Fruit fly (Drosophila melanogaster): ENCODE data around the gene ko.

The ko gene

DNA sequence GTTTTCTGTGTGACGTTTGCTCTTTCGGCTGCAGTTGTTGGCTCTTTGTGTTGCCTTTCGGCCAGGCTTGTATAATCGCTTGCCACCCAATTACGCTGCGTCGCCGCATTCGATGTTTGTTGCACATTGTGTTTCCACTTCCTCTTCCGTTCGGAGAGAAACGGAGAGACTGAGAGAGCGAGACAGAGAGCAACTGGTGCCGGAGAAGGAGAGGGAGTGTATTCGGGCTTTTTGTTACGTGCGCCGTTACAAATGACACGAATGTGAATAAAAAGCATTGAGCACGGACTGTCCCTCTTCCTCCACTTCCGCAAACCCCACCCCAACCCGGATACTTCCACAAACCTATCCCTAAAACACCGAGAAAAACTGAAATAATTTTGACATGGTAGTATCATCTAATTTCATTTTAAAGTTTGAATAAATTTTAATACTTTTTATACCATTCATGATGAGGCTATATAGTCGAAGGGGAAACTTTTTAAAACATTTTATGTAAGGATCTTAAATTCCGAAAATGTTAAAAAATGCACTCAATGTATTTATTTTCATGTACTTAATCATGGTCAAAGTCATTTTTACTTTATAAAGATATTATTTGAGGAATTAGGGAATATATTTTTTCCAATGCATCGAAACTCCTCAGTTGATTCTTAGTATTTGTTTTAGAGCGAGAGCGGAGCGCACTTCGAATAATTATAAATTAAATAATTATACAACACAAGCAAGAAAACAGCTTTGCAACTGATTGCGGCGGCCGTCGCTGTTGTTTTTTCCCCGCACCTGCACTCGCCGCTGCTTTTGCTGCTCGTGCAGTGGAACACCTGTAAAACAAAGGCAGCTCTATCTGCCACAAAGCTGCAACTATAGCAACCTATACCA is 70.5 kb downstream of the ko start:
- no peak for TF ChIP-seq insv (optimal IDR thresholded peaks at IDR 0.05)
- no peak for TF ChIP-seq h (optimal IDR thresholded peaks at IDR 0.05)
- no peak for TF ChIP-seq ttk (optimal IDR thresholded peaks at IDR 0.05)
- no peak for TF ChIP-seq psq (optimal IDR thresholded peaks at IDR 0.05)
- no peak for TF ChIP-seq Sin3A (optimal IDR thresholded peaks at IDR 0.05)
- TF ChIP-seq Myc (optimal IDR thresholded peaks at IDR 0.05) = no peak

DNA sequence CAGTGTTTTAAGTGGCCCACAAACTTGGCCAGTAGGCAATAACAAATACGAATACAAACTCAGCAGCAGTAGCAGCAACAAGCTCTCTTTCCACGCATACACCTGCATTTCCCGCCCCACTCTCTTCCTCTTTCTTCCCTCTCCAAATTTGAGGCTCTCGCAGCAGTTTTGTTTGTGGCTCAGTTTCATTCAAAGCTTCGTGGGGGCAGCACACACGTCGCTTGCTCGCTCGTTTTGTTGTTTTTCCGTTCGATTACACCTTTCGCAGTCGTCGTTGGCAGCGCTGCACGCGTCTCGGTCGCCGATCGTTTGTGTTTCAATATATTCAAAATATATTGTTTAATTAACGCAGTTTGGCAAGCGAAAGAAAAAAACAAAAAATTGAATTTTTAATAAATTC is 72.3 kb downstream of the ko start:
- TF ChIP-seq h (optimal IDR thresholded peaks at IDR 0.05) (no peak), insv (optimal IDR thresholded peaks at IDR 0.05) (no peak), Myc (optimal IDR thresholded peaks at IDR 0.05) (no peak), psq (optimal IDR thresholded peaks at IDR 0.05) (no peak), ttk (optimal IDR thresholded peaks at IDR 0.05) (no peak), Sin3A (optimal IDR thresholded peaks at IDR 0.05) (no peak)

DNA sequence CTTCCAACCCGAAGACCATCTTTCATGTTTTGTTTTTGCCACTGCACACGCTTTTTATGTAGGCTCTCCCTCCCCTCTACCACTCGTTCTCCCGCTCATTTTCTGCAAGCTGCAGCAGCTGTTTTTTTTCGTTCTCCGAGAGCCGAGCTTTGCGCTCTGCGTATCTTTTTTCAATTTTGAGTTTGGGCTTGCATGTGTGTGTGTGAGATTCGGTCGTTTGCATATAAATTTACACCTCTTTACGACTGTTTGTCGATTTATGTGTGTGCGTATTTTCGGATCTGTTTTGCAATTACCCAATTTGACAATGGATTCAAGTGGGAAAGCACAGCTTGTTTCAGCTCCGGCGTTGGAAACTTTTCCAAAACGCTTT is 73.4 kb downstream of the ko start:
- no peak for TF ChIP-seq insv (optimal IDR thresholded peaks at IDR 0.05)
- no peak for TF ChIP-seq h (optimal IDR thresholded peaks at IDR 0.05)
- no peak for TF ChIP-seq ttk (optimal IDR thresholded peaks at IDR 0.05)
- no peak for TF ChIP-seq Sin3A (optimal IDR thresholded peaks at IDR 0.05)
- no peak for TF ChIP-seq Myc (optimal IDR thresholded peaks at IDR 0.05)
- TF ChIP-seq psq (optimal IDR thresholded peaks at IDR 0.05) = no peak

DNA sequence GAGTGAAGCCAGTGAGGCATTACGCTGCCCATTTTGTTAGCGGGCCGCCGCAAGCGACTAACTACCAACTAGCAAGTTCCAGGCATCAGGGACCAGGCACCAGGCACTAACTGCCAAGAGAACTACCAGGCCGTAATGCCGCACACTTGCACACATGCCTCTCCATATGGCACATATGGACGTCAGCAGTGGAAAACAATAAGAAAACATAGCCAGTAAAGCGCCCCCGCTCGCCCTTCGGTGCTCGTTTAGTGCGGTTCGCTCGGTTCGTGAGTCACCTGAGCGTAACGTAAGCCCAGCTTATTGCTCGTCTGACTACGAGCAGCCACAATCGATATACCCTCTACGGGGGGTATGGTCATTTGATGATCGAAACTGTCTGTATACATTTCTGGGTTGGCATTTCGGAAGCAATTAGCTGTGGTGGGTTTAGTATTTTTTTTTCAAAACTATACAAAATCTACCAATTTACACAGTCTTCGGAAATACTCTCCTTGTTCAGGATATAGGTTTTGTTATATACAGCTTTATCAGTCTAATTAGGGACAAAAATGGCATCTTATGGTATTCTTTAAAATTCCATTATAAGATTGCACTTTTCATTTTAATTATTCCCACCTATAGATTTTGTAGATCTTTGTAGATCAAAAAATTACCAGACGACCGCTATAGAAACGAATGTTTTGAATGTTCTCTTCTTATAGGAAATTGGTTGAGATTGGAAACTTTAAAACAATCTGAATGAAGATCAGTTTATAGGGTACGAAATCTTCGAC is 74.0 kb downstream of the ko start:
- TF ChIP-seq insv (optimal IDR thresholded peaks at IDR 0.05) (no peak), Myc (optimal IDR thresholded peaks at IDR 0.05) (no peak), ttk (optimal IDR thresholded peaks at IDR 0.05) (no peak), psq (optimal IDR thresholded peaks at IDR 0.05) (no peak)

DNA sequence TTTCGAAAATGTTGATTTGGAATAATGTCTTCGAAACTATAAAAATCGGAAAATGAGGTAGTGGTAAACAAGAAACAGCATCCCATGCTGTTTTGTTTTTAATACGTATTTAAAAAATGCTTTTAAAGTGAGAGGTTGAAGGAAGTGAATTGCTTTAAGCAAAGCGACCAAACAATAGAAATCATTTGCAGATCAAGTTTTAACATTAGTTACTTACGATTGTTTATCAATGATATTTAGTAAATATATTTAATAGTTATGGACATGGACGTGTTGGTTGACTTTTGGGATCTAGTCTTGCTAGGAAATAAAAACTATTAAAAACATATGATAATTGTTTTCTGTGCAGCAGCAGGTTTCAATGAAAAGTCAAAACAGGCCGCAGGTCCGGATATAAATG is 74.7 kb downstream of the ko start:
- TF ChIP-seq insv (optimal IDR thresholded peaks at IDR 0.05) = no peak

DNA sequence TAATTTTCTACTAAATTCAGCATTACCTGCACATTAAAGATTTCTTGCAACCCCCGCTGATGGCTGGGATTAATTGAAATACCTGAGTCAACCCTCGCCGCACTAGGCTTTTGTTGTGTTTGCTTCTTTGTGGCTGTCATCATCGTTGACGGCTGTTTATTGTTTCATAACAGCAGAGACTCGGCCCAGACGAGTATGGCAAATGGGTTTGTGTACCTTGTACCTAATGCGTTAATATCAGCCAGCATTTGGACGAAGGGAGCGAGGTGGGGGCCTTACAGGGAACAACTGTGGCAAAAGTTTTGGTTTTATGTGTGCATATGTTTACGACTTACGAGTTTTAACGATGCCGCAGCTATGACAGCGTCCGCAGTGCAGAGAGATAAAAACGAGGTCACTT is 75.1 kb downstream of the ko start:
- TF ChIP-seq h (optimal IDR thresholded peaks at IDR 0.05) (no peak), Myc (optimal IDR thresholded peaks at IDR 0.05) (no peak), ttk (optimal IDR thresholded peaks at IDR 0.05) (no peak), psq (optimal IDR thresholded peaks at IDR 0.05) (no peak)

DNA sequence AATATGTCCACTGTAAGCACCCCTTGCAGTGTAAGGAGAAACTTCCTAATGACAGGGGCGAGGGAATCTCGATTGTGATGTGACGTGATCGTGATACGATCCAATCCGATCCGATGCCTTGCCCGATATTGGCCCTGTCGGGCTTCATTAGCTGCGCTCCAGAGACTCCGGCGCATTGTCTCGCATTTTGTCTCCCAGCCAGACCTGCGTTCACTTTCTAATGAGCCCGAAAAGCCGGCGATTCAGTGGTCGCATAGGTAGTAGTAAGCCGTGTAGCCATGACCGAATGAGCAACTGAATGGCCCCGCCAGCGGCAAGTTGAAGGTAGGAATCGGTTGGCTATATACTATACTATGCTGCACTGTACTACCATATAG is 76.1 kb downstream of the ko start:
- no peak for TF ChIP-seq Sin3A (optimal IDR thresholded peaks at IDR 0.05)
- no peak for TF ChIP-seq insv (optimal IDR thresholded peaks at IDR 0.05)
- no peak for TF ChIP-seq h (optimal IDR thresholded peaks at IDR 0.05)
- TF ChIP-seq Myc (optimal IDR thresholded peaks at IDR 0.05) = no peak
- TF ChIP-seq ttk (optimal IDR thresholded peaks at IDR 0.05) = no peak
- no peak for TF ChIP-seq psq (optimal IDR thresholded peaks at IDR 0.05)

DNA sequence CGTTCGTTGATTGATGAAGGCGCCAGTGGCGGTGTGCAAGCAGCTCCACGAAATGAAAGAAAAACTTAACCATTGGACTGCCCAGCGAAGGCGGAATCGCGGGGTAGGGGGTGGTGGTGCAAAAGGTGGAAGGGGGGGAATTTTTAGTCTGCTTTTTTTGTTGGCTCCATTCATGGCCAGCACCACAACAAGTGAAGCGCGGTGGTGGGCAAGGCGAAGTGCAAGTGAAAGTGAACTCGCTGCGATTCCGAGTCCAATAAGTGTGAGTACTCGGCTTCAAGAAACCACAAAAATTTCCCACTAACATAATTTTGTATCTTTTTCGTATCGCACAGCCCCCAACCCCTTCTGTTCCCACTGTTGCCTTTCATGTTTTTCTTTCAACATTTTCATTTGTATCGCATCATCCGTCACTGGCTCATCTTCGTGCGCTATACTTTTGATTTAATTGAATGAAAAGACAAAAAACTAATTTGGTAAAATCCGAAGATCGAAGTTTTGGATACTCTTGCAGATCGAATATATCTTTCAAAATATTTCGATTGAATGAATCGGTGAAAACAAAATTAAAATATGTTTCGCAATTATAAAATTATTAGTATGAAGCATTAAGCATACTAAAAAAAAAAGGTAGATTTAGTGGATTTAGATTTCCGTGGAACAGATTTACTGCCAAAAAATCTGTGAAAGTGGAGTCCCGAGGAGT is 76.6 kb downstream of the ko start:
- TF ChIP-seq Sin3A (optimal IDR thresholded peaks at IDR 0.05) (no peak), psq (optimal IDR thresholded peaks at IDR 0.05) (no peak), Myc (optimal IDR thresholded peaks at IDR 0.05) (no peak), ttk (optimal IDR thresholded peaks at IDR 0.05) (no peak), insv (optimal IDR thresholded peaks at IDR 0.05) (no peak), h (optimal IDR thresholded peaks at IDR 0.05) (no peak)

DNA sequence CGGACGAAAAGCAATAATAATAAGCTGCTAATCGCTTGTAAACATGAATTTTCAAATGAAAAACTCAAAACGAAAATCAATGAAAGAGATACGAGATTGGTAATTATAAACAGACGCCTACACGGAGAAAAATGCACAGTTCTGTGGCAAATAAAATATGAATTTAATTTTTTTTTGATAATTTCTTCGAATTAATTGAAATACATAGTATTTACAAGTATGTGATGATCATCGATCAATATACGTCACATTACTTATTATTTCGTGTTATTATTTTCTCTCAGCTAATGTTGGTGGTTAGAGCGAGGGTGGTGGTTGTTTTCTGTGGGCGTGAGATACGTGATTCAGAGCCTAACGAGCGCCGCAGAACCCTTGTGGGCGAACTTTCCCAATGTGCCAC is 77.2 kb downstream of the ko start:
- TF ChIP-seq psq (optimal IDR thresholded peaks at IDR 0.05) = no peak
- TF ChIP-seq ttk (optimal IDR thresholded peaks at IDR 0.05) = no peak
- TF ChIP-seq Sin3A (optimal IDR thresholded peaks at IDR 0.05) = no peak
- no peak for TF ChIP-seq h (optimal IDR thresholded peaks at IDR 0.05)
- no peak for TF ChIP-seq insv (optimal IDR thresholded peaks at IDR 0.05)

DNA sequence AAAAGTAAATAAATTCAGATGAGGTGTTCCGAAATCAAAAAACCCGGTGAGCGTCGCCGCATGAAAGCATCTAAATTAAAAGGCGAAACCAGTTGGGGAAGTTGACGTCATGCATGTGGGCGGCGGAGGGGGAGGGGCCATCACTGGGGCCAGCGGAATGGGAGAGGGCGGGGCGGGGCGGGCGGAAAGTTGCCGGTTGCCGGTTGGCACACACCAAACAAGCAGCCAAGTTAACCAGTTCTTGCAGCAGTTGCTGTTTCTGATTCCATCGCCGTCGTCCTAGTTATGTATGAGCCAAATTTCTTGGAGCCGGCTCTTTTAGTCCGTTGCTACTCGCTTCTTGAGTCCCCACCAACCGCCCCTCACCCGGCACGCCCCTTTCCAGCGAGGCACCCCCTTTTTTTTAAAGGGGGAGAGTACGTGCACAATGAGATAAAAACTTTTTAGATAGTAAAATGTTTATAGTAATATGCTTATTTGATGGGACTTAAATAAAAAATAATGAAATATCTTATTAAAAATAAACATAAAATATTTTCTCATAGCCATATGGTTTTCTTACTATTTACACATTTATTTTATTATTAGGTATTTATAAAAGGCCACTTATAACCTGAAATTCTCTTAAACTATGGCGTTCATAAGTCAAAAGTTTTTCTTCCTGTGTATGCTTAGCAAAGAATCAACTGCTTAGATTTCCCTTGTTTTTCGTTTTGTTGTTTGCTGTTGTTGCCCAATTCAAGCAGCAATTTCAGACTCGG is 78.6 kb downstream of the ko start:
- TF ChIP-seq insv (optimal IDR thresholded peaks at IDR 0.05) (no peak), Myc (optimal IDR thresholded peaks at IDR 0.05) (no peak), ttk (optimal IDR thresholded peaks at IDR 0.05) (no peak)

DNA sequence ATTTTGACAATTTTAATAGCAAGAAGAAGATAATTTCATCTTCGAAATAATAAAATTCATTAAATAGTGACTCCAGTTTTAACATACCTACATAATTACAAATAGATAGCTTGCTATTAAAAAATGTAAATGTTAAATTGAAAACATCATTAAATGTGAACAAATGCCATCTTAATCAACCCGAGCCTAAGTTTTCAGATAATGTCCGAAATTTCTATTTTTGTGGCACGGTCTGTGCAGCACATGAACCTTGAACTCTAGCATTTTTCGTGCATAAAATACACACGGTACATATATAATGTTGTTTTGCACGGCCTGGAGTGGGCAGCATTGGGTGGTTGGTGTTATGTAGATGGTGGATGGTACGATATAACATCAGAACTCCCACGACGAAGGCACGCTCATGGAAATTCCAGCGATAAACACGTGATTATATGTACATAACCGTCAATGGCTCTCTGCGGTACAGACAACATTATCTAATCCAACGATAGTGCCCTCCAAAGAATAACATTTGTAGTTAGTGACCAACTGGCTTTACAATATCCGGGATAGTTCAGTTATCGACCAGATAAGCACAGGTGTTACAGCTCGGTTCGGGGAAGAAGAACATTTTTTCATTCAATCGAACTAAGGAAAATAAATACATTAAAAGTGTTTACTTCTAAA is 80.8 kb downstream of the ko start:
- TF ChIP-seq psq (optimal IDR thresholded peaks at IDR 0.05) (no peak), ttk (optimal IDR thresholded peaks at IDR 0.05) (no peak), Myc (optimal IDR thresholded peaks at IDR 0.05) (no peak), insv (optimal IDR thresholded peaks at IDR 0.05) (no peak), Sin3A (optimal IDR thresholded peaks at IDR 0.05) (no peak), h (optimal IDR thresholded peaks at IDR 0.05) (no peak)
